Fruit fly (Drosophila melanogaster) whole organism, embryonic: Measurements from ENCODE around the gene CG13248.

Experiments
- ATbp ChIP-seq: fragments of 200-800 bp; sonication (Bioruptor generic); optimal IDR thresholded peaks from 2 replicates; lab custom pipeline; 2017; ENCODE audit warnings: missing biosample characterization, mild to moderate bottlenecking, missing genetic modification characterization, missing genetic modification reagents
- Abd-B ChIP-seq: fragments of 200-800 bp; sonication (Bioruptor generic); optimal IDR thresholded peaks from 2 replicates; lab custom pipeline; 2018; ENCODE audit warnings: missing biosample characterization, mild to moderate bottlenecking, missing genetic modification characterization, moderate library complexity
- Adf1 ChIP-seq: fragments of 200-800 bp; sonication (Bioruptor generic); IDR thresholded peaks from 2 replicates; pipeline ENCODE4 v1.3.6; 2022; ENCODE audit warnings: missing biosample characterization, missing genetic modification characterization
- Aef1 ChIP-seq: fragments of 200-800 bp; sonication (Bioruptor generic); IDR thresholded peaks from 3 replicates; pipeline ENCODE4 v1.3.6; 2022; ENCODE audit warnings: missing biosample characterization, missing genetic modification characterization
- C15 ChIP-seq: fragments of 200-800 bp; sonication (Bioruptor generic); IDR thresholded peaks from 3 replicates; pipeline ENCODE4 v1.3.6; 2022; ENCODE audit warnings: missing biosample characterization, missing genetic modification characterization
- CG10147 ChIP-seq: fragments of 200-800 bp; sonication (Bioruptor generic); optimal IDR thresholded peaks from 2 replicates; lab custom pipeline; 2019; ENCODE audit warnings: missing biosample characterization, mild to moderate bottlenecking, missing genetic modification characterization, moderate library complexity
- CG12155 ChIP-seq: fragments of 200-800 bp; sonication (Bioruptor generic); optimal IDR thresholded peaks from 3 replicates; lab custom pipeline; 2016; ENCODE audit warnings: missing biosample characterization, missing genetic modification characterization
- CG13424 ChIP-seq: fragments of 200-800 bp; sonication (Bioruptor generic); optimal IDR thresholded peaks from 2 replicates; lab custom pipeline; 2019; ENCODE audit warnings: missing biosample characterization, mild to moderate bottlenecking, missing genetic modification characterization, moderate library complexity
- CG15269 ChIP-seq: fragments of 200-800 bp; sonication (Bioruptor generic); optimal IDR thresholded peaks from 2 replicates; lab custom pipeline; 2018; ENCODE audit warnings: missing biosample characterization, mild to moderate bottlenecking, missing genetic modification characterization, moderate library complexity
- CG16779 ChIP-seq: fragments of 200-800 bp; sonication (Bioruptor generic); IDR thresholded peaks from 2 replicates; pipeline ENCODE4 v1.3.6; 2022; ENCODE audit warnings: missing biosample characterization, missing genetic modification characterization
- CG18599 ChIP-seq: fragments of 200-800 bp; sonication (Bioruptor generic); optimal IDR thresholded peaks from 3 replicates; lab custom pipeline; 2017; ENCODE audit warnings: missing biosample characterization, missing genetic modification characterization, mild to moderate bottlenecking, moderate library complexity, missing genetic modification reagents
- CG2116 ChIP-seq: fragments of 200-800 bp; sonication (Bioruptor generic); optimal IDR thresholded peaks from 3 replicates; lab custom pipeline; 2018; ENCODE audit warnings: missing biosample characterization, mild to moderate bottlenecking, missing genetic modification characterization
- CG31365 ChIP-seq: fragments of 200-800 bp; sonication (Bioruptor generic); optimal IDR thresholded peaks from 2 replicates; lab custom pipeline; 2018; ENCODE audit warnings: missing biosample characterization, mild to moderate bottlenecking, missing genetic modification characterization
- CG31388 ChIP-seq: fragments of 200-800 bp; sonication (Bioruptor generic); optimal IDR thresholded peaks from 2 replicates; lab custom pipeline; 2016; ENCODE audit warnings: missing biosample characterization, missing genetic modification characterization
- CG3407 ChIP-seq: fragments of 200-800 bp; sonication (Bioruptor generic); optimal IDR thresholded peaks from 2 replicates; lab custom pipeline; 2018; ENCODE audit warnings: missing biosample characterization, mild to moderate bottlenecking, missing genetic modification characterization
- CG34422 ChIP-seq: fragments of 200-800 bp; sonication (Bioruptor generic); IDR thresholded peaks from 3 replicates; pipeline ENCODE4 v1.3.6; 2022; ENCODE audit warnings: missing biosample characterization, missing genetic modification characterization
- CG5180 ChIP-seq: fragments of 200-800 bp; sonication (Bioruptor generic); optimal IDR thresholded peaks from 3 replicates; lab custom pipeline; 2017; ENCODE audit warnings: missing biosample characterization, missing genetic modification characterization, mild to moderate bottlenecking, moderate library complexity, missing genetic modification reagents
- CG6175 ChIP-seq: fragments of 200-800 bp; sonication (Bioruptor generic); IDR thresholded peaks from 3 replicates; pipeline ENCODE4 v1.3.6; 2022; ENCODE audit warnings: missing biosample characterization, missing genetic modification characterization
- CG8388 ChIP-seq: fragments of 200-800 bp; sonication (Bioruptor generic); optimal IDR thresholded peaks from 2 replicates; lab custom pipeline; 2019; ENCODE audit warnings: missing biosample characterization, mild to moderate bottlenecking, missing genetic modification characterization, moderate library complexity
- CG8924 ChIP-seq: fragments of 200-800 bp; optimal IDR thresholded peaks from 3 replicates; lab custom pipeline; 2019; ENCODE audit warnings: missing biosample characterization, mild to moderate bottlenecking, missing genetic modification characterization, moderate library complexity
- CkIIα-i1 ChIP-seq: fragments of 200-800 bp; sonication (Bioruptor generic); IDR thresholded peaks from 2 replicates; pipeline ENCODE4 v1.3.6; 2022; ENCODE audit warnings: missing biosample characterization, missing genetic modification characterization
- CrebB ChIP-seq: fragments of 200-800 bp; sonication (Bioruptor generic); optimal IDR thresholded peaks from 3 replicates; lab custom pipeline; 2018; ENCODE audit warnings: missing biosample characterization, mild to moderate bottlenecking, missing genetic modification characterization
- Dref ChIP-seq: fragments of 200-800 bp; sonication (Bioruptor generic); IDR thresholded peaks from 2 replicates; pipeline ENCODE4 v1.3.6; 2022; ENCODE audit warnings: missing biosample characterization, missing genetic modification characterization
- Ets65A ChIP-seq: fragments of 200-800 bp; sonication (Bioruptor generic); peaks from one replicate; lab custom pipeline; 2016; ENCODE audit warnings: missing biosample characterization, missing genetic modification characterization
- Hmr ChIP-seq: fragments of 200-800 bp; sonication (Bioruptor generic); optimal IDR thresholded peaks from 3 replicates; lab custom pipeline; 2017; ENCODE audit warnings: mild to moderate bottlenecking, missing biosample characterization, missing genetic modification reagents, missing genetic modification characterization
- Max ChIP-seq: fragments of 200-800 bp; sonication (Bioruptor generic); optimal IDR thresholded peaks from 2 replicates; lab custom pipeline; 2016; ENCODE audit warnings: missing biosample characterization, mild to moderate bottlenecking, missing genetic modification characterization
- Meics ChIP-seq: fragments of 200-800 bp; sonication (Bioruptor generic); optimal IDR thresholded peaks from 2 replicates; lab custom pipeline; 2017; ENCODE audit warnings: missing biosample characterization, mild to moderate bottlenecking, missing genetic modification characterization
- Opbp ChIP-seq: fragments of 200-800 bp; sonication (Bioruptor generic); IDR thresholded peaks from 3 replicates; pipeline ENCODE4 v1.3.6; 2022; ENCODE audit warnings: missing biosample characterization, missing genetic modification characterization; ENCODE audit not compliant: partially characterized antibody
- Pdp1 ChIP-seq, 2 experiments: fragments of 200-800 bp; sonication (Bioruptor generic); optimal IDR thresholded peaks; 3 replicates each; lab custom pipeline; 2016; ENCODE audit warnings: missing biosample characterization in 2 of 2, missing genetic modification characterization in 2 of 2, mild to moderate bottlenecking in 1 of 2, moderate library complexity in 1 of 2
- Rfx ChIP-seq: fragments of 200-800 bp; sonication (Bioruptor generic); IDR thresholded peaks from 2 replicates; pipeline ENCODE4 v1.3.6; 2022; ENCODE audit warnings: missing biosample characterization, missing genetic modification characterization
- Rx ChIP-seq: fragments of 200-800 bp; sonication (Bioruptor generic); IDR thresholded peaks from 2 replicates; pipeline ENCODE4 v1.3.6; 2022; ENCODE audit warnings: missing biosample characterization, missing genetic modification characterization
- ac ChIP-seq: fragments of 200-800 bp; sonication (Bioruptor generic); optimal IDR thresholded peaks from 3 replicates; lab custom pipeline; 2017; ENCODE audit warnings: missing biosample characterization, mild to moderate bottlenecking, missing genetic modification characterization
- ash1 ChIP-seq: fragments of 200-800 bp; sonication (Bioruptor generic); optimal IDR thresholded peaks from 2 replicates; lab custom pipeline; 2018; ENCODE audit warnings: missing biosample characterization, mild to moderate bottlenecking, missing genetic modification characterization
- caup ChIP-seq: fragments of 200-800 bp; sonication (Bioruptor generic); optimal IDR thresholded peaks from 3 replicates; lab custom pipeline; 2017; ENCODE audit warnings: missing biosample characterization, mild to moderate bottlenecking, missing genetic modification characterization, moderate library complexity; ENCODE audit not compliant: severe bottlenecking
- cg ChIP-seq: fragments of 200-800 bp; sonication (Bioruptor generic); optimal IDR thresholded peaks from 3 replicates; lab custom pipeline; 2019; ENCODE audit warnings: missing biosample characterization, mild to moderate bottlenecking, missing genetic modification characterization, moderate library complexity
- chif ChIP-seq, 2 experiments: fragments of 200-800 bp; sonication (Bioruptor generic); optimal IDR thresholded peaks; 3 replicates each; lab custom pipeline; 2016; ENCODE audit warnings: missing biosample characterization in 2 of 2, missing genetic modification characterization in 2 of 2
- croc ChIP-seq: fragments of 200-800 bp; sonication (Bioruptor generic); conservative IDR thresholded peaks from 3 replicates; pipeline ENCODE4 v1.3.6; 2022; ENCODE audit warnings: missing biosample characterization, missing genetic modification characterization
- esg ChIP-seq: fragments of 200-800 bp; sonication (Bioruptor generic); conservative IDR thresholded peaks from 2 replicates; pipeline ENCODE4 v1.3.6; 2022; ENCODE audit warnings: missing biosample characterization, missing genetic modification characterization
- gce ChIP-seq: fragments of 200-800 bp; sonication (Bioruptor generic); IDR thresholded peaks from 3 replicates; pipeline ENCODE4 v1.3.6; 2022; ENCODE audit warnings: missing biosample characterization, missing genetic modification characterization
- hbn ChIP-seq: fragments of 200-800 bp; sonication (Bioruptor generic); IDR thresholded peaks from 2 replicates; pipeline ENCODE4 v1.3.6; 2022; ENCODE audit warnings: missing biosample characterization, missing genetic modification characterization; ENCODE audit not compliant: partially characterized antibody
- nerfin-1 ChIP-seq: fragments of 200-800 bp; sonication (Bioruptor generic); optimal IDR thresholded peaks from 3 replicates; lab custom pipeline; 2019; ENCODE audit warnings: missing biosample characterization, mild to moderate bottlenecking, missing genetic modification characterization, moderate library complexity
- pan ChIP-seq, 4 experiments: fragments of >200 bp in 3 of 4; fragments of 200-800 bp in 1 of 4; sonication (Bioruptor generic) in 1 of 4; optimal IDR thresholded peaks in 3 of 4; IDR thresholded peaks in 1 of 4; 2 replicates each; pipeline versions ENCODE4 v1.3.6 to Lab custom; 2017 to 2022; ENCODE audit warnings: missing biosample characterization in 2 of 4, missing genetic modification characterization in 2 of 4, mixed read lengths in 1 of 4
- psq ChIP-seq: fragments of 200-800 bp; sonication (Bioruptor generic); optimal IDR thresholded peaks from 2 replicates; lab custom pipeline; 2017; ENCODE audit warnings: missing biosample characterization, missing genetic modification characterization
- rib ChIP-seq: fragments of 200-800 bp; sonication (Bioruptor generic); IDR thresholded peaks from 2 replicates; pipeline ENCODE4 v1.3.6; 2022; ENCODE audit warnings: missing biosample characterization, missing genetic modification characterization
- ro ChIP-seq: fragments of 200-800 bp; sonication (Bioruptor generic); IDR thresholded peaks from 2 replicates; pipeline ENCODE4 v1.3.6; 2022; ENCODE audit warnings: missing biosample characterization, missing genetic modification characterization
- salm ChIP-seq: fragments of 200-800 bp; sonication (Bioruptor generic); optimal IDR thresholded peaks from 2 replicates; lab custom pipeline; 2018; ENCODE audit warnings: missing biosample characterization, mild to moderate bottlenecking, missing genetic modification characterization
- sens ChIP-seq: fragments of 200-800 bp; sonication (Bioruptor generic); peaks from one replicate; lab custom pipeline; 2016; ENCODE audit warnings: missing biosample characterization, missing genetic modification characterization
- so ChIP-seq: fragments of 200-800 bp; sonication (Bioruptor generic); IDR thresholded peaks from 3 replicates; pipeline ENCODE4 v1.3.6; 2022; ENCODE audit warnings: missing biosample characterization, missing genetic modification characterization
- sug ChIP-seq: fragments of 200-800 bp; optimal IDR thresholded peaks from 2 replicates; lab custom pipeline; 2019; ENCODE audit warnings: missing biosample characterization, mild to moderate bottlenecking, missing genetic modification characterization, moderate library complexity
- z ChIP-seq: fragments of 200-800 bp; sonication (Bioruptor generic); IDR thresholded peaks from 3 replicates; pipeline ENCODE4 v1.3.6; 2022; ENCODE audit warnings: missing biosample characterization, missing genetic modification characterization

Gene CG13248

dm6 chr3L:20397770-20398169, 12.6 kb downstream of the CG13248 start (continued):
- TF ChIP-seq CG18599 (GFP tag; lab: Kevin White, UChicago) (no peak), Aef1 (no peak), sens (no peak), CG5180 (no peak), Meics (peak; percentile 54), caup (GFP tag; lab: Kevin White, UChicago) (no peak), Adf1 (GFP tag; lab: Robert Waterston, UW) (no peak; the same call in 1 of the 2 replicates), z (GFP tag; lab: Robert Waterston, UW) (peak; percentile 54; the same call in 1 of the 3 replicates), croc (GFP tag; lab: Robert Waterston, UW) (no peak), Hmr (GFP tag; lab: Kevin White, UChicago) (no peak), ro (GFP tag; lab: Robert Waterston, UW) (no peak), CG2116 (no peak), Dref (GFP tag; lab: Robert Waterston, UW) (no peak), Opbp (GFP tag; lab: Robert Waterston, UW) (0 out of 3 replicates have a peak, but pooled peaks have one; percentile 22), CG3407 (GFP tag; lab: Kevin White, UChicago) (no peak), CG13424 (tag; lab: Kevin White, UChicago) (no peak), C15 (no peak), nerfin-1 (no peak), Abd-B (GFP tag; lab: Kevin White, UChicago) (no peak), CG31365 (no peak), hbn (GFP tag; lab: Robert Waterston, UW) (0 out of 2 replicates have a peak, but pooled peaks have one; percentile 29), cg (GFP tag; lab: Kevin White, UChicago) (peak; percentile 2), Max (GFP tag; lab: Kevin White, UChicago) (no peak), gce (GFP tag; lab: Robert Waterston, UW) (no peak), CG31388 (GFP tag; lab: Kevin White, UChicago) (no peak), CG34422 (0 out of 3 replicates have a peak, but pooled peaks have one; percentile 26), esg (GFP tag; lab: Robert Waterston, UW) (no peak), salm (tag; lab: Kevin White, UChicago) (no peak), chif (GFP tag; optimal IDR thresholded peaks at IDR 0.05; lab: Kevin White, UChicago) (no peak), ATbp (GFP tag; lab: Kevin White, UChicago) (no peak), CG8924 (no peak), pan (optimal IDR thresholded peaks at IDR 0.05; lab: Kevin White, UChicago) (no peak), pan (GFP tag; optimal IDR thresholded peaks at IDR 0.05 in 1 of 2, IDR thresholded peaks at IDR 0.05 in 1 of 2) (no peak), rib (GFP tag; lab: Robert Waterston, UW) (peak; percentile 58; the same call in 1 of the 2 replicates), CkIIα-i1 (GFP tag; lab: Robert Waterston, UW) (no peak), CG10147 (GFP tag; lab: Kevin White, UChicago) (no peak), ash1 (GFP tag; lab: Kevin White, UChicago) (no peak), CG6175 (GFP tag; lab: Robert Waterston, UW) (peak; percentile 64; the same call in 1 of the 3 replicates), psq (GFP tag; lab: Kevin White, UChicago) (no peak), CG15269 (peak; percentile 1), Ets65A (no peak), CrebB (tag; lab: Kevin White, UChicago) (no peak), so (GFP tag; lab: Robert Waterston, UW) (no peak; the same call in 2 of the 3 replicates), Pdp1 (GFP tag; optimal IDR thresholded peaks at IDR 0.05; lab: Kevin White, UChicago) (no peak), CG8388 (GFP tag; lab: Kevin White, UChicago) (no peak), Rfx (GFP tag; lab: Robert Waterston, UW) (no peak), ac (GFP tag; lab: Kevin White, UChicago) (no peak), sug (tag; lab: Kevin White, UChicago) (no peak), Rx (GFP tag; lab: Robert Waterston, UW) (no peak), CG12155 (GFP tag; lab: Kevin White, UChicago) (no peak), CG16779 (GFP tag; lab: Robert Waterston, UW) (no peak)
